Worm (Caenorhabditis elegans): ENCODE measurements around the gene C01G5.3.
A peak's percentile ranks its signal among the peaks of the same experiment; 100 is the strongest.

Gene C01G5.3

DNA sequence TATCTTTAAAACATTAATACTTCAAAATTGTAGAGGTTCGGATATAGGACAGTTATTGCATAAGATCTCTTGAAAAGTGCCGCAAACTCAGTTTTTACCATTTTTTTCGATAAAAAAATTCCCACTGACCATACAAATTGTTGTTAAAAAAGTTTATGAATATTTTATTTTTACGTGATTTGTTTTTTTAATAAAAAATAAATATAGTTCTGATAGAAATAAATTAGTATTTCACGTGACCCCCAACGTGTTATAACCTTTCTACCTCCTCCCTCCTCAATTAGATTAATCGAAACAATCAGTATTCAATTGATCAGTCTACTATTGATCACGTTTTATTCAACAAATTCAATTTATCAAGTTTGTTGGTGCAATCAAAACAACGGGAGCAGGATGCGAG lies 4.6 kb upstream of the C01G5.3 start, which contains the start of gene C01G5.4:
Gene C01G5.4 (plus strand): TSS at position 301 of the 400 bp plus-strand sequence.
- no peak for TF ChIP-seq lsy-12 (tag; optimal IDR thresholded peaks at IDR 0.05)
- TF ChIP-seq skn-1 (tag; optimal IDR thresholded peaks at IDR 0.05): no peak

DNA sequence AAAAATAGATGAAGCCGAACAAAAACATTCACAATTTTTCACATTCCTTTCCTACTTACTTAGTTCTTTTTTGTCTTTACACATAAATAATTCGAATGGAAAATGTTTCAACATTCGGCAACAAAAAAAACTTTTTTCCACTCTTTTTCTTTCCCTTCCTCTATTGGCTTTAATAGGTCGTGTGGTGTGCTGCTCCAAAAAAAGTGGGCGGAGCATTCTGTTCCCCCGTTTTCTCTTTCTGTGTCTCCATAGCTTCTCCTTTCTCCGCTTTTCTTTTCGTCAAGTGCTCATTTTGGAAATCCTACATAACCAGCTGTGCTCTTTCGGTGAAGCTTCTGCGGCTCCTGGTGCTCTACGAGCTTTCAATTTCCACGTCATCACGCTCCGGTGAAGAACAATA lies 5.4 kb downstream of the C01G5.3 start, which contains the start of gene C01G5.25:
Gene C01G5.25 (plus strand): TSS at position 250 of the 400 bp plus-strand sequence.
- TF ChIP-seq lsy-12 (tag; optimal IDR thresholded peaks at IDR 0.05) (no peak), lin-39 (tag; optimal IDR thresholded peaks at IDR 0.05) (peak; percentile 51), ama-1 (optimal IDR thresholded peaks at IDR 0.05) (no peak), nhr-28 (tag; optimal IDR thresholded peaks at IDR 0.05) (no peak), ceh-82 (tag; optimal IDR thresholded peaks at IDR 0.05) (no peak), ztf-4 (tag; optimal IDR thresholded peaks at IDR 0.05) (no peak), elt-1 (tag; optimal IDR thresholded peaks at IDR 0.05) (no peak)

DNA sequence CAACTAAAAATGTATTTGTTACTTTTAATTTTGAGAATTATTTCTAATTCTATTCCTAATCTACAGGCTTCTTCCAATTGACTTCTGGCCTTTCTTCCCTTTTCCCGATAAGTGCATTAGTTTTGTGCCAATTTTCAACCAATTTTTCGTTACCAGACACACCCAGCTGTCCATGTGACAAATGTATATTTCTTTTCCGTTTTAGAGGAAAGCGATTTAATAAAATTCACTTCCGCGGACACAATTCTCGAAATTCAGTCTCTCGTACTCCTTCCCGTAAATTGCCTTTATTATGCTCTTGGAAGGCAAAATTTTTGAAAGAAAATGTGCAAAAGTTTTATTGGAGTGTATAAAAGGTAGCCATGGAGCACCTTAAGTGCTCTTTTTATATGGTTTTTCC lies 7.0 kb downstream of the C01G5.3 start:
- no peak for TF ChIP-seq nhr-77 (tag; optimal IDR thresholded peaks at IDR 0.05)
- TF ChIP-seq elt-2 (tag; optimal IDR thresholded peaks at IDR 0.05): no peak
- TF ChIP-seq pqm-1 (tag; optimal IDR thresholded peaks at IDR 0.05): no peak
- TF ChIP-seq lin-15B (tag; optimal IDR thresholded peaks at IDR 0.05): no peak
- no peak for TF ChIP-seq nhr-23 (tag; optimal IDR thresholded peaks at IDR 0.05)
- no peak for TF ChIP-seq ceh-9 (tag; optimal IDR thresholded peaks at IDR 0.05)
- TF ChIP-seq elt-1 (tag; optimal IDR thresholded peaks at IDR 0.05): no peak
- TF ChIP-seq unc-62 (GFP tag; optimal IDR thresholded peaks at IDR 0.05): no peak
- TF ChIP-seq tbx-2 (tag; optimal IDR thresholded peaks at IDR 0.05): no peak

DNA sequence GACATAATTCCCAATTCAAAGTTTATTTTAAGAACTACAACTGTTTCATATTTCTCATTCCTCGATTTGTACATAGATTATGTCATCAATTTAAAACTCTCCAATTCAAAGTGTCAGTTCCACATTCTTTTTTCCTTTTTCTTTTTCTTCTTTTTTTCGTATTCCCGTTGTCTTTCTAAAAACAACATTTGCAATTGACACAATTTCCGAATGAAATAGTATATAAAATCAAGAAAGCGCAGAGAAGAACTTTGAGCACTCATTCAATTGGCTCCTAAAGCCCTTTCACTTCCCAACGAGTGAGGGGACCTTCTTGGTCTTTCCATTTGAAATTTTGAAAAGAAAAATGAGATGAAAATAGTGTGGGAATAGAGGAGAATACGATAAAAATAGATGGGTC lies 11.4 kb downstream of the C01G5.3 start:
- TF ChIP-seq nhr-12 (tag; optimal IDR thresholded peaks at IDR 0.05) (no peak), fkh-2 (tag; optimal IDR thresholded peaks at IDR 0.05) (no peak), elt-2 (tag; optimal IDR thresholded peaks at IDR 0.05) (no peak)

DNA sequence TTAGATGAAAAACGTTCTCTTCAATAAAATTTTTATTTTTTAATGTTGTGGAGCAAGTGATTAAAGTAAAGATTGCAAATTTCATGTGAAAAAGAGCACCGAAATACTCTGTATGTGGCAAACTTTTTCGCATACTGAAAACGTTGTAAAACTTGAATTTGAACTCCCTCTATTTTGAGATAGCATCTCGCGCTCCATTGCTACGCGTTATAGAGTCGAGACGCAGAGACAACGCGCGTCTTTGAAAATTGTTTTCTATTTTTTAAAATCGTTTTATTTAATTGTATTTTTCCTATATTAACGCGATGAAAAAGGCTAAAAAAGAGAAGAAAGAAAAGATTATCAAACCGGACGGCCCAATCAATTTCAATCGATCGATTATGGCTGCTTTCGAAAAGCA lies 12.6 kb downstream of the C01G5.3 start, which contains the start of gene fan-1:
Gene fan-1 (plus strand): TSS at position 78 of the 400 bp plus-strand sequence.
- TF ChIP-seq ama-1 (optimal IDR thresholded peaks at IDR 0.05) (no peak), nhr-77 (tag; optimal IDR thresholded peaks at IDR 0.05) (no peak), ceh-28 (tag; optimal IDR thresholded peaks at IDR 0.05) (peak; percentile 18), pqm-1 (tag; optimal IDR thresholded peaks at IDR 0.05) (no peak), nfya-1 (tag; optimal IDR thresholded peaks at IDR 0.05; ENCODE audit: insufficient read depth) (peak; percentile 84), zag-1 (tag; optimal IDR thresholded peaks at IDR 0.05) (no peak), nhr-43 (tag; optimal IDR thresholded peaks at IDR 0.05; ENCODE audit: poor library complexity, severe bottlenecking) (peak; percentile 17), elt-1 (tag; optimal IDR thresholded peaks at IDR 0.05) (no peak), skn-1 (tag; optimal IDR thresholded peaks at IDR 0.05) (peak; percentile 58), nhr-23 (tag; optimal IDR thresholded peaks at IDR 0.05) (peak; percentile 71), nhr-11 (tag; optimal IDR thresholded peaks at IDR 0.05) (no peak), ZK546.5 (tag; optimal IDR thresholded peaks at IDR 0.05) (no peak), fos-1 (tag; optimal IDR thresholded peaks at IDR 0.05) (no peak), egl-27 (tag; optimal IDR thresholded peaks at IDR 0.05) (no peak), ceh-16 (tag; optimal IDR thresholded peaks at IDR 0.05) (no peak), snpc-4 (tag; optimal IDR thresholded peaks at IDR 0.05) (peak; percentile 55), tbx-2 (tag; optimal IDR thresholded peaks at IDR 0.05) (no peak), lin-39 (tag; optimal IDR thresholded peaks at IDR 0.05) (peak; percentile 32), pha-4 (tag; optimal IDR thresholded peaks at IDR 0.05) (peak; percentile 85), R02D3.7 (tag; optimal IDR thresholded peaks at IDR 0.05) (peak; percentile 49), jun-1 (tag; optimal IDR thresholded peaks at IDR 0.05) (no peak), nhr-76 (tag; optimal IDR thresholded peaks at IDR 0.05) (no peak), eor-1 (tag; optimal IDR thresholded peaks at IDR 0.05) (no peak), daf-12 (tag; optimal IDR thresholded peaks at IDR 0.05) (no peak), hmg-11 (tag; optimal IDR thresholded peaks at IDR 0.05) (peak; percentile 15), nhr-25 (tag; optimal IDR thresholded peaks at IDR 0.05) (peak; percentile 12), lin-15B (tag; optimal IDR thresholded peaks at IDR 0.05) (peak; percentile 63)

Data from whole organism, L3 larva.